Worm (Caenorhabditis elegans): ENCODE measurements around the gene irld-55.

DNA sequence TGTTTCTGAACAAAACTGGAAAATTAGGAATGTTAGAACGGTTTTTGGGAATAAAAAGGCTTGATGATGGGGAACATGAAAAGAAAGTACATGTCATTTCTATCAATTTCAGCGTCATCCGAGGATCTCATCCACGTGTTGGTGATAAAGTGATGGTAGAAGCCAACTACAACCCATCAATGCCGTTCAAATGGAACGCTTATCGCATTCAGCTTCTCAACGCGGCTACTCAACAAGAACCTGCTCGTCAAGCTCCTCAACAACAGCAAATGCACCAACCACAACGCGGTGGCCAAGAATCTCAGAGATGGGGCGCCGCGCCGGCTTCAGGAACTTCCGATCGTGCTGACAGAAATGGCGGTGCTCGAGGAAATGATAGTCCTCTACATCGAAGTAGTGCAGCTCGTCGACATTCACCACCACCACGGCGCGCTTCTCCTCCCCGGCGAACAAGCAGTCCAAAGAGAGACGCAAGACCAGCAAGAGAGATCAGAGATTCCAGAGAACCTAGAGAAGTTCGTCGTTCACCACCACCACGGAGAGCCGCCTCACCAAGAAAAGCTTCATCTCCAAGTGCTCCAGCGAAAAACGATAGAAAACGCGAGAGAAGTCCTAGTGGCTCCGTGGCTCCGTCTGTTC, 52.1 kb downstream of the irld-55 start:
- no peak for TF ChIP-seq nhr-25 (tag; optimal IDR thresholded peaks at IDR 0.05)
- TF ChIP-seq elt-2 (tag; optimal IDR thresholded peaks at IDR 0.05), result peak; percentile 1
- TF ChIP-seq R02D3.7 (tag; optimal IDR thresholded peaks at IDR 0.05), result no peak
- no peak for TF ChIP-seq jun-1 (tag; optimal IDR thresholded peaks at IDR 0.05)
- no peak for TF ChIP-seq fos-1 (tag; optimal IDR thresholded peaks at IDR 0.05)
- TF ChIP-seq pqm-1 (tag; optimal IDR thresholded peaks at IDR 0.05), result no peak
- TF ChIP-seq daf-12 (tag; optimal IDR thresholded peaks at IDR 0.05), result no peak
- TF ChIP-seq skn-1 (tag; optimal IDR thresholded peaks at IDR 0.05), result no peak
- no peak for TF ChIP-seq aly-2 (tag; optimal IDR thresholded peaks at IDR 0.05)
- TF ChIP-seq egl-27 (tag; optimal IDR thresholded peaks at IDR 0.05), result no peak
- no peak for TF ChIP-seq lin-15B (tag; optimal IDR thresholded peaks at IDR 0.05)
- TF ChIP-seq zag-1 (tag; optimal IDR thresholded peaks at IDR 0.05), result no peak
- no peak for TF ChIP-seq ztf-11 (tag; optimal IDR thresholded peaks at IDR 0.05)
